Fruit fly (Drosophila melanogaster): Measurements from ENCODE around the gene TbCMF46.

TbCMF46 gene

dm6 chr2L:9918020-9918959 is 6.4 kb downstream of the TbCMF46 start, which contains the start of the genes CG5885 and CG4598:
Gene CG5885, minus strand, starts transcription at chr2L:9918330.
Gene CG4598, plus strand, starts transcription at chr2L:9918618.
- no peak for TF ChIP-seq usp (GFP tag; optimal IDR thresholded peaks at IDR 0.05)
- TF ChIP-seq pan (optimal IDR thresholded peaks at IDR 0.05), result no peak
- no peak for TF ChIP-seq psq (optimal IDR thresholded peaks at IDR 0.05)
- TF ChIP-seq Dll (optimal IDR thresholded peaks at IDR 0.05), result no peak
- TF ChIP-seq EcR (GFP tag; optimal IDR thresholded peaks at IDR 0.05), result no peak
- TF ChIP-seq CG8478 (optimal IDR thresholded peaks at IDR 0.05), result no peak

DNA sequence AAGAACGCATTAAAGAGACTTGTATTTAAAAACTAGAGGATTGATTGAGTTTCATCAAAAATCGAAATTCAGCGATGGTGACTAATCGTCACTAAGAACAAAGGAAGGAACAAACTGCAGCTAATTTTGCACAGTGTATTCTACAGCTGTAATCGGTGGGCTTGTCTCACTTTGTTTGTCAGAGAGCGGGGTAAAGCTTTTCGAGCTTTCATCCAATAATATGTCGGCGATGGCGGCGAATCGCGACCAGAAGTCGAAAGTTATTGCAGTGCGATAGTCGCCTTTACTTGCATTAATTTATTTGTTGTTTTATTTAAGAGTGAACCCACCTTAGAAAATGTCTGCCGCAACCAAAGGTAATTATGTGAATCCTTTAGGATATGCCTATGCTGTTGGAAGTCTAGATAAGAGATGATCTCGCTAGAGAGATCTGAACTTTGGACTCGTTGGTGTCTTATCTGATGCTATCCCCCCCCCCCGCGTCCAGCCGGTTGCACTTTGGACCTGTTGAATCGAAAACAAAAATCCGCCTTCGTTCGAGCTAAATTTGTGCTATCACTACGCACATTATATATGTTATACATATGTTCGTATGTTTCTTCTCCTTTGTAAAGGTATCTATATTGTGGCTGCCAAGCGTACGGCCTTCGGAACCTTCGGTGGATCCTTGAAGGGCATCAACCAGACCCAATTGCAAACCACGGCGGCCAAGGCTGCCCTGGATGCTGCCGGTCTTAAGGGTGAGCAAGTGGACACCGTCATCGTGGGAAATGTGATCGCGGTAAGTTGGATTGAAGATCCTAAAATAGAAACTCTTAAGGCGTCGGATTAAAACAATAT is 9.4 kb downstream of the TbCMF46 start, which contains the start of gene yip2:
TSS of gene yip2 (plus strand) at position 243 of the 840 bp plus-strand sequence.
- TF ChIP-seq Dll (optimal IDR thresholded peaks at IDR 0.05), result no peak
- no peak for TF ChIP-seq psq (optimal IDR thresholded peaks at IDR 0.05)
- TF ChIP-seq CG8478 (optimal IDR thresholded peaks at IDR 0.05), result no peak
- TF ChIP-seq usp (GFP tag; optimal IDR thresholded peaks at IDR 0.05), result no peak
- TF ChIP-seq pan (optimal IDR thresholded peaks at IDR 0.05), result no peak
- no peak for TF ChIP-seq EcR (GFP tag; optimal IDR thresholded peaks at IDR 0.05)

DNA sequence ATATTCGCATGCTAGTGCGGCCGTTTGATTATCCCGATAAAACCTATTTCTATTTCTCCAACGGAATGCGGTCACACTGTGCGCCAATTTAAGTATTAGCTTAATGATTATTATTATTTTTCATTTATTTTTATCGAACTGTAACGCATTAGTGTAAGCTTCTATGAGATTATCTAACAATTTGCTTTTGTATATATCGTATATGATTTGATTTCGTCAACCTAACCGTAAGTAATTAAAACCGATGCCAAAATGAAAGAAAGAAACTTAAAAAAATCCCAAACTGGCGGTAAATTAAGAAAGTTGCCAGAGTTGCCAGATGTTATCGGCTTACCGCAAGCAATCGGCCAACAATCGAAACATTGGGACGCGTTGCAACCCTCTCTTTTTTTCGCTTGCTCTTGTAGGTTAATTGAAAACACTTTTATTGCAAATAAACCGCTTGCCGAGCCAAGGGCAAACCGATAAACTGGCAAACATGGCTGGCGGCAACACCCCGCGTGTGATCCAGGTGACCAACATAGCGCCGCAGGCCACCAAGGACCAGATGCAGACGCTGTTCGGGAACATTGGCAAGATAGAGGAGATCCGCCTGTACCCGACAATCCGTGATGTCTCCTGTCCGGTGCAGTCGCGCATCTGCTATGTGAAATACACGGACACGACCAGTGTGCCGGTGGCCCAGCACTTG is 11.9 kb downstream of the TbCMF46 start, which contains the start of the genes Etl1 and Srp54:
TSS of gene Etl1 (minus strand) at position 39 of the 691 bp plus-strand sequence.
TSS of gene Srp54 (plus strand) at position 342 of the 691 bp plus-strand sequence.
- TF ChIP-seq pan (optimal IDR thresholded peaks at IDR 0.05) (no peak), Dll (optimal IDR thresholded peaks at IDR 0.05) (no peak), psq (optimal IDR thresholded peaks at IDR 0.05) (no peak), CG8478 (optimal IDR thresholded peaks at IDR 0.05) (no peak), usp (GFP tag; optimal IDR thresholded peaks at IDR 0.05) (no peak), EcR (GFP tag; optimal IDR thresholded peaks at IDR 0.05) (no peak)

DNA sequence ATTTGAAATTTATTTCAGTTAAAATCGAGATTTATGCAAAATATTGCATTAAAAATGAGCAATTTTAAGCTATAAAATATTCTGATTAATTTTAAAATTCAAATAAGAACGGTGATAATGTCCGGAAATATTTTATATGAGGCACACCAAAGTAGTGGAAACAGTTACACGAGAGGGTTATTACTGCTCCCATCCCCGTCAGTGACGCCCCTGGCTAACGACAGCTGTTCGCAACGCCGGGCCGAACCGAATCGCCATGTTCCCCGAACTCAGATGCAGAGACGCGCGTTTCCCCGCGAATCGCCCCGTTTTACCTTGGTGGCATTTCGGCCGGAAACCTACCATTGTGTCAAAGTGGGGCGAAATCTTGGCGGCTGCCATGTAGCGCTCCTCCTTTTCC is 12.9 kb downstream of the TbCMF46 start:
- TF ChIP-seq pan (optimal IDR thresholded peaks at IDR 0.05) (no peak), Dll (optimal IDR thresholded peaks at IDR 0.05) (no peak), psq (optimal IDR thresholded peaks at IDR 0.05) (no peak), usp (GFP tag; optimal IDR thresholded peaks at IDR 0.05) (no peak), CG8478 (optimal IDR thresholded peaks at IDR 0.05) (no peak), EcR (GFP tag; optimal IDR thresholded peaks at IDR 0.05) (no peak)

dm6 chr2L:9908468-9908967 is 16.1 kb downstream of the TbCMF46 start, which contains the start of gene CG13124:
Gene CG13124, minus strand, starts transcription at chr2L:9908633.
- TF ChIP-seq CG8478 (optimal IDR thresholded peaks at IDR 0.05) (no peak), EcR (GFP tag; optimal IDR thresholded peaks at IDR 0.05) (no peak), Dll (optimal IDR thresholded peaks at IDR 0.05) (no peak), usp (GFP tag; optimal IDR thresholded peaks at IDR 0.05) (no peak)

DNA sequence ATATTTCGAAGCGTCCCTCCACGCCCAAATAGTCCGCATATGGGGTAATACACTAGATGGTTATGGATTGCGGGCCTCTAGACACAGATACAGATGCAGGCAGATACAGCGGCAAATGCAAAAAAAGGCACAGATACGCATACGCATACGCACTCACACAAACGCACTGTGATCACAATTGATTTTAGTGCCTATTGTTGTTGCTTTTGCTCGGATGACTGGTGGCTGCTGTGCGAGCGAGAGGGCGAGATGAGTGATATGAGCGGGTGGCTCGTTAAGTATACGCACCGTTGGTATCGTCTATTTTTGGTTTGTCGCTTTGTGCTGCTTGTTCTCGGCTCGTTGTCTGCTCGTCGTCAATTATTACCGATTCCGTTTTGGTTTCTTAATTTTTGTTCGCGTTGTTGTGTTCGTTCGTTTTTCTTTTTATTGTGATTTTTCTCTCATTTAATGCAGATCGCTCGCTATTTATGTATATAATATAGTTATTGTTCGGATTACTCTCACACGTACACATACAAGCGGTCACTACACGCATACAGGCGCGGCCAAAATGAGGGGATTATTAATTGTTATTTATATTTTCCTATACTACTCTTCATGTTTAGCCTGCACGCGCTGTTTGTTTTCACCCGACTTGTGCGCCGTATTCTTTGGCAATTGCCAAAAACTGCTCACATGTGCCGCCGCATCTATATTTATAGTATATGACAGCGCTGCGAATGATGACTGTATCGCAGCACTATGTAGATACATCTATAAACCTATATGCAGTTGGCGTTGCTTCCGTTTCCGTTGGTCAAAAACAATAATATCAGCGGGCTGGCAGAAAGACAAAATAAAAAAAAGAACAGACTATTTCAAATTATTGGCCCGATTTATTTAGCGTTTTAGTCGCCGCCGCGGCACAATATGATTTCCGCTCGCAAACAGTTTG is 17.1 kb downstream of the TbCMF46 start:
- TF ChIP-seq pan (optimal IDR thresholded peaks at IDR 0.05), result no peak

dm6 chr2L:9906641-9907040 is 18.0 kb downstream of the TbCMF46 start:
- TF ChIP-seq pan (optimal IDR thresholded peaks at IDR 0.05) (no peak), Dll (optimal IDR thresholded peaks at IDR 0.05) (no peak), usp (GFP tag; optimal IDR thresholded peaks at IDR 0.05) (no peak), EcR (GFP tag; optimal IDR thresholded peaks at IDR 0.05) (no peak), psq (optimal IDR thresholded peaks at IDR 0.05) (no peak), CG8478 (optimal IDR thresholded peaks at IDR 0.05) (no peak)

- TF ChIP-seq EcR (GFP tag; optimal IDR thresholded peaks at IDR 0.05), result no peak
- TF ChIP-seq psq (optimal IDR thresholded peaks at IDR 0.05), result no peak
- no peak for TF ChIP-seq CG8478 (optimal IDR thresholded peaks at IDR 0.05)
- TF ChIP-seq usp (GFP tag; optimal IDR thresholded peaks at IDR 0.05), result no peak
- TF ChIP-seq Dll (optimal IDR thresholded peaks at IDR 0.05), result no peak
- TF ChIP-seq pan (optimal IDR thresholded peaks at IDR 0.05), result no peak
Observed at dm6 chr2L:9903028-9903427, 21.6 kb downstream of the TbCMF46 start, which contains the start of gene Muc30E. Gene Muc30E, minus strand, starts transcription at chr2L:9903128.

dm6 chr2L:9897296-9897695 is 27.4 kb downstream of the TbCMF46 start, which contains the start of gene RpS2:
Gene RpS2, minus strand, starts transcription at chr2L:9897552.
- TF ChIP-seq EcR (GFP tag; optimal IDR thresholded peaks at IDR 0.05), result no peak
- TF ChIP-seq psq (optimal IDR thresholded peaks at IDR 0.05), result no peak
- no peak for TF ChIP-seq pan (optimal IDR thresholded peaks at IDR 0.05)
- TF ChIP-seq usp (GFP tag; optimal IDR thresholded peaks at IDR 0.05), result no peak
- no peak for TF ChIP-seq CG8478 (optimal IDR thresholded peaks at IDR 0.05)
- no peak for TF ChIP-seq Dll (optimal IDR thresholded peaks at IDR 0.05)

- TF ChIP-seq psq (optimal IDR thresholded peaks at IDR 0.05) (no peak), EcR (GFP tag; optimal IDR thresholded peaks at IDR 0.05) (no peak), Dll (optimal IDR thresholded peaks at IDR 0.05) (no peak), pan (optimal IDR thresholded peaks at IDR 0.05) (no peak), usp (GFP tag; optimal IDR thresholded peaks at IDR 0.05) (no peak), CG8478 (optimal IDR thresholded peaks at IDR 0.05) (no peak)
Observed at dm6 chr2L:9894871-9895364, 29.7 kb downstream of the TbCMF46 start, which contains the start of gene Bka. Gene Bka, plus strand, starts transcription at chr2L:9895287.

All from whole organism.